Worm (Caenorhabditis elegans) whole organism, mixed stage, embryonic: ENCODE results near the gene rft-1.

ENCODE experiments used
- ceh-43 ChIP-seq: fragments of 200-800 bp; sonication (Bioruptor generic); optimal IDR thresholded peaks from 2 replicates; lab custom pipeline; 2018; ENCODE audit warnings: mild to moderate bottlenecking, missing genetic modification characterization, moderate library complexity, missing compliant biosample characterization
- ham-2 ChIP-seq: fragments of 200-800 bp; sonication (Bioruptor generic); optimal IDR thresholded peaks from 2 replicates; lab custom pipeline; 2018; ENCODE audit warnings: mild to moderate bottlenecking, missing genetic modification characterization, missing compliant biosample characterization
- nhr-76 ChIP-seq: sonication (generic microtip); optimal IDR thresholded peaks from 2 replicates; lab custom pipeline; 2017; ENCODE audit warnings: missing biosample characterization, missing genetic modification characterization
- unc-120 ChIP-seq: sonication (generic microtip); optimal IDR thresholded peaks from 2 replicates; lab custom pipeline; 2017; ENCODE audit warnings: missing genetic modification characterization, missing compliant biosample characterization; ENCODE audit not compliant: poor library complexity, severe bottlenecking
- unc-62 ChIP-seq: fragments of 150-350 bp; optimal IDR thresholded peaks from 2 replicates; lab custom pipeline; 2014; ENCODE audit warnings: missing biosample characterization, missing genetic modification reagents, missing genetic modification characterization

ce11 chrV:4423860-4424401, 19.1 kb downstream of the rft-1 start, which contains the start of the genes Y47D7A.9 and Y47D7A.19:
- no peak for TF ChIP-seq nhr-76 (tag; lab: Kevin White, UChicago)
- TF ChIP-seq ham-2 (GFP tag; lab: Kevin White, UChicago), result no peak
- no peak for TF ChIP-seq unc-62
- no peak for TF ChIP-seq unc-120 (tag; lab: Kevin White, UChicago)
- TF ChIP-seq ceh-43, result no peak
